Fruit fly (Drosophila melanogaster): ENCODE measurements around the gene Ptip.

The Ptip gene

DNA sequence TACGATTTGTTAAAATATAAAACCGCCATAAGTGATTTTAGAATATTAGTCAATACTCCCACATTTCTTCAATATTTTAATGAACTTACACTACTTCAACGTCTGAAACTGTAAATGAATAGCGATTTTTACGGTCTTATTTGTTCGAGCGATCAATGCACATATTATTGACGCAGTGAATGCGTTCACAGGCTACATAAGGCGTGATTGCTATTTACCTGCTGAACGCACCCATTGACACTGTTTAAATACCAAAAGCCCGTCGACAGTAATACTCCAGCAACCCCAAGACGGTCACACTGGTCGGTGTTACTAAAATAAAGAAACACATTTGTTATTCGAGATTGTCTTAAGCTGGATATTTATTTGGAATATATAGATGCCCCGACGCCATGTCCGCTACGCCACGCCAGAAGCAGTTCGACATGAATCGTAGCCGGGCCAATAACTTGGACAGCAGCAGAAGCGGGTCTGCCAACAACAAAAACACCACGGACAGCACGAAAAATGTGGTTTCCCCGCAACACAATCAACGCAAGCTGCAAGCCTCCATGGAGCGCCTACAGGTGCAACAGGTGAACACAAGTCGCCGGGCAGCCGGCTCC is 22.1 kb upstream of the Ptip start, which contains the start of gene CG6833 (continued):
- TF ChIP-seq CG11456 (GFP tag; IDR thresholded peaks at IDR 0.05) (peak; percentile 89), Blimp-1 (GFP tag; optimal IDR thresholded peaks at IDR 0.05) (peak; percentile 56), aop (GFP tag; IDR thresholded peaks at IDR 0.05) (peak; percentile 58; the same call in 1 of the 2 replicates), CG4404 (GFP tag; IDR thresholded peaks at IDR 0.05) (peak; percentile 65), CG32767 (GFP tag; IDR thresholded peaks at IDR 0.05) (peak; percentile 55; the same call in 1 of the 2 replicates), crol (GFP tag; IDR thresholded peaks at IDR 0.05) (no peak), mirr (GFP tag; optimal IDR thresholded peaks at IDR 0.05) (peak; percentile 62), CG3995 (GFP tag; optimal IDR thresholded peaks at IDR 0.05) (peak; percentile 99), dmrt11E (tag; optimal IDR thresholded peaks at IDR 0.05) (peak; percentile 27), abd-A (tag; optimal IDR thresholded peaks at IDR 0.05) (no peak), CG1832 (GFP tag; optimal IDR thresholded peaks at IDR 0.05) (no peak), Doc3 (GFP tag; IDR thresholded peaks at IDR 0.05; ENCODE audit: partially characterized antibody) (no peak), H15 (GFP tag; IDR thresholded peaks at IDR 0.05) (peak; percentile 76), CG4424 (GFP tag; optimal IDR thresholded peaks at IDR 0.05) (peak; percentile 76), CG11398 (GFP tag; optimal IDR thresholded peaks at IDR 0.05) (peak; percentile 38), BtbVII (GFP tag; optimal IDR thresholded peaks at IDR 0.05) (no peak), CG15514 (GFP tag; optimal IDR thresholded peaks at IDR 0.05) (peak; percentile 69), Trl (optimal IDR thresholded peaks at IDR 0.05) (no peak), Trl (GFP tag; optimal IDR thresholded peaks at IDR 0.05) (peak; percentile 76), Nf-YA (GFP tag; IDR thresholded peaks at IDR 0.05) (no peak; the same call in 1 of the 2 replicates), CG8478 (optimal IDR thresholded peaks at IDR 0.05) (no peak), pfk (GFP tag; optimal IDR thresholded peaks at IDR 0.05) (no peak), zen2 (GFP tag; IDR thresholded peaks at IDR 0.05; ENCODE audit: partially characterized antibody) (no peak), CG6854 (GFP tag; optimal IDR thresholded peaks at IDR 0.05) (no peak), pros (GFP tag; optimal IDR thresholded peaks at IDR 0.05) (no peak), danr (GFP tag; IDR thresholded peaks at IDR 0.05) (peak; percentile 60), Lim3 (GFP tag; IDR thresholded peaks at IDR 0.05) (no peak), CrebB (tag; optimal IDR thresholded peaks at IDR 0.05) (peak; percentile 26), CG13123 (GFP tag; optimal IDR thresholded peaks at IDR 0.05) (peak; percentile 29), zfh1 (GFP tag; IDR thresholded peaks at IDR 0.05) (peak; percentile 81), ab (GFP tag; optimal IDR thresholded peaks at IDR 0.05) (peak; percentile 38), dysf (GFP tag; IDR thresholded peaks at IDR 0.05) (peak; percentile 81), emc (GFP tag; optimal IDR thresholded peaks at IDR 0.05) (peak; percentile 60), CG6254 (GFP tag; optimal IDR thresholded peaks at IDR 0.05) (peak; percentile 53), CG3847 (GFP tag; IDR thresholded peaks at IDR 0.05) (peak; percentile 76), CkIIα-i1 (GFP tag; IDR thresholded peaks at IDR 0.05) (0 out of 2 replicates have a peak, but pooled peaks have one; percentile 38), lola (GFP tag; optimal IDR thresholded peaks at IDR 0.05) (peak in 1 of 3 experiments; percentile 15), CHES-1-like (GFP tag; optimal IDR thresholded peaks at IDR 0.05) (peak; percentile 77), CG7928 (GFP tag; optimal IDR thresholded peaks at IDR 0.05) (peak; percentile 4), nmo (GFP tag; optimal IDR thresholded peaks at IDR 0.05) (peak; percentile 47), sd (tag; optimal IDR thresholded peaks at IDR 0.05) (no peak), otp (GFP tag; IDR thresholded peaks at IDR 0.05) (0 out of 3 replicates have a peak, but pooled peaks have one; percentile 66), CG16815 (GFP tag; optimal IDR thresholded peaks at IDR 0.05) (peak; percentile 35), ATbp (GFP tag; optimal IDR thresholded peaks at IDR 0.05) (no peak), CG31224 (GFP tag; IDR thresholded peaks at IDR 0.05) (peak; percentile 77), CG2875 (GFP tag; optimal IDR thresholded peaks at IDR 0.05) (peak; percentile 35), ftz-f1 (GFP tag; optimal IDR thresholded peaks at IDR 0.05) (no peak), CG15011 (GFP tag; optimal IDR thresholded peaks at IDR 0.05) (no peak), Lhr (GFP tag; optimal IDR thresholded peaks at IDR 0.05) (peak; percentile 13), Vsx1 (GFP tag; optimal IDR thresholded peaks at IDR 0.05) (no peak)
